Fruit fly (Drosophila melanogaster): Measurements from ENCODE around the gene c11.1.

The c11.1 gene

dm6 chrX:9255964-9256520, 26.9 kb downstream of the c11.1 start, which contains the start of gene ric8a (continued):
- no peak for TF ChIP-seq CG30431 (GFP tag; optimal IDR thresholded peaks at IDR 0.05)
- TF ChIP-seq CG17568 (GFP tag; optimal IDR thresholded peaks at IDR 0.05), result no peak
- no peak for TF ChIP-seq ase (GFP tag; IDR thresholded peaks at IDR 0.05)
- no peak for TF ChIP-seq CG10979 (tag; optimal IDR thresholded peaks at IDR 0.05)
- TF ChIP-seq CG4328 (GFP tag; optimal IDR thresholded peaks at IDR 0.05), result no peak
- no peak for TF ChIP-seq dpn (GFP tag; optimal IDR thresholded peaks at IDR 0.05)
- TF ChIP-seq Camta (GFP tag; optimal IDR thresholded peaks at IDR 0.05), result no peak
- no peak for TF ChIP-seq sens-2 (GFP tag; IDR thresholded peaks at IDR 0.05)
- TF ChIP-seq Ptx1 (GFP tag; IDR thresholded peaks at IDR 0.05), result no peak
- TF ChIP-seq vfl (GFP tag; optimal IDR thresholded peaks at IDR 0.05), result no peak
- peak; percentile 21 for TF ChIP-seq lilli (GFP tag; optimal IDR thresholded peaks at IDR 0.05)
- TF ChIP-seq ranshi (GFP tag; IDR thresholded peaks at IDR 0.05), result no peak
- no peak for TF ChIP-seq scrt (GFP tag; optimal IDR thresholded peaks at IDR 0.05)
- peak; percentile 12; the same call in 1 of the 4 replicates for TF ChIP-seq Gug (GFP tag; IDR thresholded peaks at IDR 0.05)
- TF ChIP-seq klu (GFP tag; IDR thresholded peaks at IDR 0.05), result no peak
- no peak for TF ChIP-seq CG32772 (GFP tag; IDR thresholded peaks at IDR 0.05)
- no peak for TF ChIP-seq aop (GFP tag; IDR thresholded peaks at IDR 0.05)
- no peak for TF ChIP-seq CG8478 (optimal IDR thresholded peaks at IDR 0.05)
- TF ChIP-seq CG31441 (GFP tag; IDR thresholded peaks at IDR 0.05), result no peak
- no peak for TF ChIP-seq fru (optimal IDR thresholded peaks at IDR 0.05)
- TF ChIP-seq CG3847 (GFP tag; IDR thresholded peaks at IDR 0.05), result peak; percentile 75
- TF ChIP-seq lab (GFP tag; optimal IDR thresholded peaks at IDR 0.05), result no peak
- no peak for TF ChIP-seq CG10274 (GFP tag; optimal IDR thresholded peaks at IDR 0.05)
- no peak for TF ChIP-seq C15 (GFP tag; IDR thresholded peaks at IDR 0.05)
- no peak for TF ChIP-seq CG7271 (tag; optimal IDR thresholded peaks at IDR 0.05)
- no peak for TF ChIP-seq NK7.1 (GFP tag; optimal IDR thresholded peaks at IDR 0.05)
- no peak for TF ChIP-seq ken (GFP tag; IDR thresholded peaks at IDR 0.05)
- TF ChIP-seq tap (tag; optimal IDR thresholded peaks at IDR 0.05), result no peak
- no peak for TF ChIP-seq Hsf (GFP tag; optimal IDR thresholded peaks at IDR 0.05)
- no peak for TF ChIP-seq ind (GFP tag; optimal IDR thresholded peaks at IDR 0.05)
- TF ChIP-seq Hr3 (GFP tag; optimal IDR thresholded peaks at IDR 0.05), result no peak
- no peak for TF ChIP-seq CG31388 (GFP tag; optimal IDR thresholded peaks at IDR 0.05)
- no peak for TF ChIP-seq crol (GFP tag; IDR thresholded peaks at IDR 0.05)
- TF ChIP-seq E2f1 (GFP tag; IDR thresholded peaks at IDR 0.05), result no peak
- TF ChIP-seq CG34422 (GFP tag; IDR thresholded peaks at IDR 0.05), result no peak
- peak; percentile 79 for TF ChIP-seq MBD-R2 (GFP tag; IDR thresholded peaks at IDR 0.05)
- TF ChIP-seq CG7357 (GFP tag; IDR thresholded peaks at IDR 0.05), result no peak
- no peak for TF ChIP-seq CG13624 (GFP tag; optimal IDR thresholded peaks at IDR 0.05)
- TF ChIP-seq CG10959 (GFP tag; IDR thresholded peaks at IDR 0.05), result no peak
- no peak for TF ChIP-seq Meics (GFP tag; optimal IDR thresholded peaks at IDR 0.05)
- no peak for TF ChIP-seq btn (GFP tag; optimal IDR thresholded peaks at IDR 0.05)
- TF ChIP-seq Mrtf (GFP tag; IDR thresholded peaks at IDR 0.05), result no peak
- peak; percentile 27 for TF ChIP-seq grau (tag; optimal IDR thresholded peaks at IDR 0.05)
- TF ChIP-seq Med (GFP tag), result peak; percentile 48
- TF ChIP-seq Gsc (GFP tag; IDR thresholded peaks at IDR 0.05), result no peak
- TF ChIP-seq Hmr (GFP tag; optimal IDR thresholded peaks at IDR 0.05), result no peak
- peak; percentile 52; the same call in 1 of the 2 replicates for TF ChIP-seq nerfin-2 (GFP tag; IDR thresholded peaks at IDR 0.05; ENCODE audit: partially characterized antibody)
- TF ChIP-seq usp (GFP tag; optimal IDR thresholded peaks at IDR 0.05), result no peak
- no peak for TF ChIP-seq chn (GFP tag; optimal IDR thresholded peaks at IDR 0.05)
- no peak for TF ChIP-seq Hey (tag; optimal IDR thresholded peaks at IDR 0.05)
- TF ChIP-seq Dp (GFP tag; optimal IDR thresholded peaks at IDR 0.05), result peak; percentile 30
- no peak for TF ChIP-seq CG18262 (tag; optimal IDR thresholded peaks at IDR 0.05)
- TF ChIP-seq fd64A (GFP tag; optimal IDR thresholded peaks at IDR 0.05), result no peak
- no peak for TF ChIP-seq Tbp (GFP tag; optimal IDR thresholded peaks at IDR 0.05)

Data from whole organism, embryonic.